Worm (Caenorhabditis elegans) whole organism, early embryonic: ENCODE data around the gene srg-57.

Experiments
- B0310.2 ChIP-seq: sonication (generic microtip); optimal IDR thresholded peaks from 2 replicates; lab custom pipeline; 2016; ENCODE audit warnings: mild to moderate bottlenecking, missing genetic modification characterization, missing compliant biosample characterization
- F13C5.2 ChIP-seq: sonication (generic microtip); optimal IDR thresholded peaks from 2 replicates; lab custom pipeline; 2017; ENCODE audit warnings: mild to moderate bottlenecking, missing genetic modification characterization, inconsistent platforms, missing compliant biosample characterization
- aly-1 ChIP-seq: sonication (generic microtip); optimal IDR thresholded peaks from 2 replicates; lab custom pipeline; 2016; ENCODE audit warnings: missing genetic modification characterization, missing compliant biosample characterization
- ama-1 ChIP-seq: fragments of 150-350 bp; optimal IDR thresholded peaks from 2 replicates; lab custom pipeline; 2014
- ceh-13 ChIP-seq: fragments of 200-800 bp; sonication (Bioruptor generic); optimal IDR thresholded peaks from 2 replicates; lab custom pipeline; 2018; ENCODE audit warnings: mild to moderate bottlenecking, missing genetic modification characterization, missing compliant biosample characterization
- flt-1 ChIP-seq: fragments of 200-800 bp; sonication (Bioruptor generic); IDR thresholded peaks from 2 replicates; pipeline ENCODE4 v1.3.6; 2022; ENCODE audit warnings: missing genetic modification characterization, missing compliant biosample characterization
- hmg-4 ChIP-seq: fragments of 200-800 bp; sonication (Bioruptor generic); optimal IDR thresholded peaks from 2 replicates; lab custom pipeline; 2018; ENCODE audit warnings: mild to moderate bottlenecking, missing genetic modification characterization, missing compliant biosample characterization
- hnd-1 ChIP-seq: sonication (generic microtip); optimal IDR thresholded peaks from 2 replicates; lab custom pipeline; 2016; ENCODE audit warnings: missing genetic modification characterization, missing compliant biosample characterization
- pes-1 ChIP-seq: fragments of 200-800 bp; sonication (Bioruptor generic); IDR thresholded peaks from 2 replicates; pipeline ENCODE4 v1.3.6; 2022; ENCODE audit warnings: missing genetic modification reagents, missing genetic modification characterization, missing compliant biosample characterization

- TF ChIP-seq hmg-4 (GFP tag; lab: Kevin White, UChicago) (peak; percentile 32), flt-1 (GFP tag; lab: Robert Waterston, UW) (no peak; the same call in 1 of the 2 replicates), ama-1 (lab: Kevin White, UChicago) (no peak), hnd-1 (no peak), B0310.2 (tag; lab: Kevin White, UChicago) (no peak), ceh-13 (GFP tag; lab: Kevin White, UChicago) (no peak), aly-1 (tag; lab: Kevin White, UChicago) (no peak), pes-1 (GFP tag; lab: Robert Waterston, UW) (no peak), F13C5.2 (tag; lab: Kevin White, UChicago) (peak; percentile 68)
Observed at ce11 chrV:2694389-2694788, 39.9 kb downstream of the srg-57 start, which contains the start of gene Y45G12B.2.
